Fruit fly (Drosophila melanogaster): ENCODE measurements around the gene CG42371.
A peak's percentile ranks its signal among the peaks of the same experiment; 100 is the strongest.

Gene CG42371

dm6 chr2L:2178810-2179143, 38.3 kb downstream of the CG42371 start (continued):
- no peak for TF ChIP-seq Dip3 (GFP tag; optimal IDR thresholded peaks at IDR 0.05)
- TF ChIP-seq dpn (GFP tag; optimal IDR thresholded peaks at IDR 0.05), result no peak
- TF ChIP-seq CG13296 (GFP tag; optimal IDR thresholded peaks at IDR 0.05), result no peak
- TF ChIP-seq Meics (GFP tag; optimal IDR thresholded peaks at IDR 0.05), result no peak
- no peak for TF ChIP-seq Gug (GFP tag; IDR thresholded peaks at IDR 0.05)
- TF ChIP-seq klu (GFP tag; IDR thresholded peaks at IDR 0.05), result no peak
- TF ChIP-seq vnd (GFP tag; IDR thresholded peaks at IDR 0.05; ENCODE audit: partially characterized antibody), result no peak
- TF ChIP-seq CG13894 (tag; optimal IDR thresholded peaks at IDR 0.05), result no peak
- TF ChIP-seq CG1647 (GFP tag; optimal IDR thresholded peaks at IDR 0.05), result no peak
- peak; percentile 4 for TF ChIP-seq CG30403 (GFP tag; optimal IDR thresholded peaks at IDR 0.05)
- TF ChIP-seq Chrac-16 (GFP tag; optimal IDR thresholded peaks at IDR 0.05), result no peak
- no peak for TF ChIP-seq Rfx (GFP tag; IDR thresholded peaks at IDR 0.05)
- no peak for TF ChIP-seq HHEX (GFP tag; optimal IDR thresholded peaks at IDR 0.05)
- no peak for TF ChIP-seq D (optimal IDR thresholded peaks at IDR 0.05)
- no peak for TF ChIP-seq D (GFP tag; optimal IDR thresholded peaks at IDR 0.05)
- no peak for TF ChIP-seq cg (GFP tag; optimal IDR thresholded peaks at IDR 0.05)
- TF ChIP-seq MTF-1 (GFP tag; optimal IDR thresholded peaks at IDR 0.05; ENCODE audit: borderline replicate concordance), result no peak
- TF ChIP-seq peb (GFP tag; IDR thresholded peaks at IDR 0.05), result no peak
- TF ChIP-seq caup (GFP tag; optimal IDR thresholded peaks at IDR 0.05; ENCODE audit: severe bottlenecking), result no peak
- TF ChIP-seq yki (optimal IDR thresholded peaks at IDR 0.05), result peak; percentile 15
- 0 out of 2 replicates have a peak, but pooled peaks have one; percentile 20 for TF ChIP-seq CG5953 (GFP tag; IDR thresholded peaks at IDR 0.05)
- no peak for TF ChIP-seq CG10274 (GFP tag; optimal IDR thresholded peaks at IDR 0.05)
- TF ChIP-seq HLHmδ (GFP tag; optimal IDR thresholded peaks at IDR 0.05), result no peak
- TF ChIP-seq Mes4 (GFP tag; optimal IDR thresholded peaks at IDR 0.05), result no peak
- no peak for TF ChIP-seq CG9797 (GFP tag; optimal IDR thresholded peaks at IDR 0.05)
- no peak for TF ChIP-seq CG5245 (GFP tag; optimal IDR thresholded peaks at IDR 0.05)
- no peak for TF ChIP-seq CG12236 (GFP tag; optimal IDR thresholded peaks at IDR 0.05)
- TF ChIP-seq fu2 (GFP tag; optimal IDR thresholded peaks at IDR 0.05), result no peak
- no peak for TF ChIP-seq CkIIα-i1 (GFP tag; IDR thresholded peaks at IDR 0.05)
- no peak for TF ChIP-seq unpg (GFP tag; optimal IDR thresholded peaks at IDR 0.05)
- no peak for TF ChIP-seq CG1233 (GFP tag; optimal IDR thresholded peaks at IDR 0.05)
- TF ChIP-seq Sin3A (optimal IDR thresholded peaks at IDR 0.05), result no peak
- TF ChIP-seq slp2 (GFP tag; optimal IDR thresholded peaks at IDR 0.05), result no peak
- no peak for TF ChIP-seq CG18619 (GFP tag; optimal IDR thresholded peaks at IDR 0.05)
- no peak for TF ChIP-seq tgo (GFP tag; IDR thresholded peaks at IDR 0.05)
- no peak for TF ChIP-seq Vsx1 (GFP tag; optimal IDR thresholded peaks at IDR 0.05)
- no peak for TF ChIP-seq emc (GFP tag; optimal IDR thresholded peaks at IDR 0.05)
- TF ChIP-seq NFAT (GFP tag; IDR thresholded peaks at IDR 0.05), result no peak; the same call in 1 of the 2 replicates
- TF ChIP-seq tx (GFP tag; optimal IDR thresholded peaks at IDR 0.05), result no peak
- TF ChIP-seq gsb (GFP tag; IDR thresholded peaks at IDR 0.05), result no peak
- no peak for TF ChIP-seq ttk (GFP tag; IDR thresholded peaks at IDR 0.05)
- TF ChIP-seq MBD-R2 (GFP tag; IDR thresholded peaks at IDR 0.05), result no peak
- TF ChIP-seq pum (GFP tag; optimal IDR thresholded peaks at IDR 0.05), result no peak
- no peak for TF ChIP-seq ewg (GFP tag; optimal IDR thresholded peaks at IDR 0.05)
- no peak for TF ChIP-seq Fer2 (tag; optimal IDR thresholded peaks at IDR 0.05)
- TF ChIP-seq CG8359 (GFP tag; optimal IDR thresholded peaks at IDR 0.05; ENCODE audit: borderline replicate concordance), result no peak
- TF ChIP-seq Lhr (GFP tag; optimal IDR thresholded peaks at IDR 0.05), result no peak
- TF ChIP-seq kni (GFP tag; optimal IDR thresholded peaks at IDR 0.05), result no peak
- no peak for TF ChIP-seq B-H1 (GFP tag; IDR thresholded peaks at IDR 0.05)
- no peak for TF ChIP-seq ab (GFP tag; optimal IDR thresholded peaks at IDR 0.05)
- peak in 1 of 2 experiments; percentile 23 for TF ChIP-seq eve (GFP tag; optimal IDR thresholded peaks at IDR 0.05)
- no peak for TF ChIP-seq Rx (GFP tag; IDR thresholded peaks at IDR 0.05)
- no peak for TF ChIP-seq bigmax (GFP tag; optimal IDR thresholded peaks at IDR 0.05)
- no peak for TF ChIP-seq Camta (GFP tag; optimal IDR thresholded peaks at IDR 0.05)

Measured in whole organism, embryonic.